Worm (Caenorhabditis elegans) whole organism, young adult: ENCODE measurements around the gene F55B11.5.

ENCODE experiments used
- B0019.2 ChIP-seq: fragments of 200-800 bp; sonication (Bioruptor generic); conservative IDR thresholded peaks from 2 replicates; pipeline ENCODE4 v1.3.6; 2022; ENCODE audit warnings: missing genetic modification reagents, missing genetic modification characterization, missing compliant biosample characterization
- B0261.1 ChIP-seq: sonication (generic microtip); optimal IDR thresholded peaks from 2 replicates; lab custom pipeline; 2016; ENCODE audit warnings: mild to moderate bottlenecking, missing genetic modification characterization, moderate library complexity, missing compliant biosample characterization
- D2030.7 ChIP-seq: fragments of 200-800 bp; sonication (Bioruptor generic); IDR thresholded peaks from 2 replicates; pipeline ENCODE4 v1.3.6; 2022; ENCODE audit warnings: missing genetic modification reagents, missing genetic modification characterization, missing compliant biosample characterization
- F33H1.4 ChIP-seq: fragments of 200-800 bp; sonication (Bioruptor generic); IDR thresholded peaks from 2 replicates; pipeline ENCODE4 v1.3.6; 2022; ENCODE audit warnings: missing genetic modification reagents, missing genetic modification characterization, missing compliant biosample characterization
- F37B4.10 ChIP-seq: fragments of 200-800 bp; sonication (Bioruptor generic); IDR thresholded peaks from 2 replicates; pipeline ENCODE4 v1.3.6; 2022; ENCODE audit warnings: missing genetic modification characterization, missing compliant biosample characterization
- F49E8.2 ChIP-seq: sonication (generic microtip); optimal IDR thresholded peaks from 3 replicates; lab custom pipeline; 2017; ENCODE audit warnings: missing genetic modification characterization, mild to moderate bottlenecking, missing compliant biosample characterization, antibody characterized with exemption, moderate library complexity; ENCODE audit not compliant: insufficient read depth
- F57A8.1 ChIP-seq: fragments of 200-800 bp; sonication (Bioruptor generic); optimal IDR thresholded peaks from 2 replicates; lab custom pipeline; 2018; ENCODE audit warnings: mild to moderate bottlenecking, missing genetic modification characterization, moderate library complexity, missing compliant biosample characterization
- K12H6.12 ChIP-seq: fragments of 200-800 bp; sonication (Bioruptor generic); optimal IDR thresholded peaks from 2 replicates; lab custom pipeline; 2018; ENCODE audit warnings: mild to moderate bottlenecking, missing genetic modification characterization, missing compliant biosample characterization
- attf-5 ChIP-seq: fragments of 200-800 bp; sonication (Bioruptor generic); optimal IDR thresholded peaks from 2 replicates; lab custom pipeline; 2018; ENCODE audit warnings: mild to moderate bottlenecking, missing genetic modification characterization, missing compliant biosample characterization
- attf-6 ChIP-seq: fragments of 200-800 bp; sonication (Bioruptor generic); IDR thresholded peaks from 2 replicates; pipeline ENCODE4 v1.3.6; 2022; ENCODE audit warnings: missing genetic modification reagents, missing genetic modification characterization, missing compliant biosample characterization
- ccch-3 ChIP-seq: fragments of 200-800 bp; sonication (Bioruptor generic); optimal IDR thresholded peaks from 2 replicates; lab custom pipeline; 2018; ENCODE audit warnings: mild to moderate bottlenecking, missing genetic modification characterization, missing compliant biosample characterization
- dox-1 ChIP-seq: fragments of 200-800 bp; sonication (Bioruptor generic); IDR thresholded peaks from 2 replicates; pipeline ENCODE4 v1.3.6; 2022; ENCODE audit warnings: missing genetic modification reagents, missing genetic modification characterization, missing compliant biosample characterization
- gei-17 ChIP-seq: fragments of 200-800 bp; sonication (Bioruptor generic); optimal IDR thresholded peaks from 2 replicates; lab custom pipeline; 2018; ENCODE audit warnings: mild to moderate bottlenecking, missing genetic modification characterization, missing compliant biosample characterization
- him-1 ChIP-seq: sonication (generic microtip); optimal IDR thresholded peaks from 2 replicates; lab custom pipeline; 2016; ENCODE audit warnings: missing genotype, missing genetic modification reagents, missing genetic modification characterization, missing compliant biosample characterization
- hmg-1.2 ChIP-seq: fragments of 200-800 bp; sonication (Bioruptor generic); IDR thresholded peaks from 2 replicates; pipeline ENCODE4 v1.3.6; 2022; ENCODE audit warnings: missing genetic modification reagents, missing genetic modification characterization, missing compliant biosample characterization
- hsf-1 ChIP-seq: fragments of 200-800 bp; sonication (Bioruptor generic); IDR thresholded peaks from 2 replicates; pipeline ENCODE4 v1.3.6; 2022; ENCODE audit warnings: missing genetic modification reagents, missing genetic modification characterization, missing compliant biosample characterization
- let-607 ChIP-seq, 2 experiments: fragments of 200-800 bp in 1 of 2; sonication (Bioruptor generic) in 1 of 2; sonication (generic microtip) in 1 of 2; optimal IDR thresholded peaks; 2 replicates each; lab custom pipeline; 2016 to 2018; ENCODE audit warnings: mild to moderate bottlenecking in 2 of 2, missing compliant biosample characterization in 2 of 2, missing genetic modification characterization in 2 of 2, moderate library complexity in 2 of 2, missing genotype in 1 of 2
- lin-40 ChIP-seq: sonication (generic microtip); optimal IDR thresholded peaks from 2 replicates; lab custom pipeline; 2016; ENCODE audit warnings: missing genetic modification characterization, mild to moderate bottlenecking, missing compliant biosample characterization, missing genotype, missing genetic modification reagents
- lin-54 ChIP-seq: fragments of 200-800 bp; sonication (Bioruptor generic); optimal IDR thresholded peaks from 2 replicates; lab custom pipeline; 2018; ENCODE audit warnings: mild to moderate bottlenecking, missing genetic modification characterization, missing compliant biosample characterization
- lsl-1 ChIP-seq: fragments of 200-800 bp; sonication (Bioruptor generic); optimal IDR thresholded peaks from 2 replicates; lab custom pipeline; 2018; ENCODE audit warnings: mild to moderate bottlenecking, missing genetic modification characterization, moderate library complexity, missing compliant biosample characterization
- madf-6 ChIP-seq: fragments of 200-800 bp; sonication (Bioruptor generic); IDR thresholded peaks from 2 replicates; pipeline ENCODE4 v1.3.6; 2022; ENCODE audit warnings: missing genetic modification reagents, missing genetic modification characterization, missing compliant biosample characterization
- madf-8 ChIP-seq: fragments of 200-800 bp; sonication (Bioruptor generic); conservative IDR thresholded peaks from 2 replicates; pipeline ENCODE4 v1.3.6; 2022; ENCODE audit warnings: missing genetic modification reagents, missing genetic modification characterization, missing compliant biosample characterization
- mcd-1 ChIP-seq: fragments of 200-800 bp; sonication (Bioruptor generic); IDR thresholded peaks from 2 replicates; pipeline ENCODE4 v1.3.6; 2022; ENCODE audit warnings: missing genetic modification reagents, missing genetic modification characterization, missing compliant biosample characterization
- nhr-80 ChIP-seq: sonication (generic microtip); optimal IDR thresholded peaks from 2 replicates; lab custom pipeline; 2016; ENCODE audit warnings: missing genetic modification characterization, missing compliant biosample characterization
- pbrm-1 ChIP-seq: fragments of 200-800 bp; sonication (Bioruptor generic); IDR thresholded peaks from 2 replicates; pipeline ENCODE4 v1.3.6; 2022; ENCODE audit warnings: missing genetic modification reagents, missing genetic modification characterization, missing compliant biosample characterization
- snpc-1.1 ChIP-seq: sonication (generic microtip); optimal IDR thresholded peaks from 2 replicates; lab custom pipeline; 2017; ENCODE audit warnings: missing genetic modification characterization, mild to moderate bottlenecking, missing compliant biosample characterization, antibody characterized with exemption, moderate library complexity, missing genotype, missing genetic modification reagents; ENCODE audit not compliant: insufficient read depth
- snpc-4 ChIP-seq, 5 experiments: fragments of 150-350 bp in 1 of 5; sonication (generic microtip) in 4 of 5; optimal IDR thresholded peaks; 2 replicates each; lab custom pipeline; 2014 to 2018; ENCODE audit warnings: missing genetic modification characterization in 5 of 5, missing biosample characterization in 3 of 5, antibody characterized with exemption in 2 of 5, mild to moderate bottlenecking in 2 of 5, missing compliant biosample characterization in 2 of 5, missing genotype in 2 of 5, moderate library complexity in 2 of 5, missing genetic modification reagents in 1 of 5
- tbp1 ChIP-seq: fragments of 200-800 bp; sonication (Bioruptor generic); optimal IDR thresholded peaks from 2 replicates; lab custom pipeline; 2018; ENCODE audit warnings: mild to moderate bottlenecking, missing genetic modification characterization, missing compliant biosample characterization
- xnd-1 ChIP-seq: sonication (generic microtip); optimal IDR thresholded peaks from 2 replicates; lab custom pipeline; 2016; ENCODE audit warnings: missing genotype, missing genetic modification reagents, missing genetic modification characterization, missing compliant biosample characterization
- zfh-2 ChIP-seq: fragments of 200-800 bp; sonication (Bioruptor generic); conservative IDR thresholded peaks from 2 replicates; pipeline ENCODE4 v1.3.6; 2022; ENCODE audit warnings: missing genetic modification reagents, missing genetic modification characterization, missing compliant biosample characterization
- ztf-26 ChIP-seq: sonication (generic microtip); optimal IDR thresholded peaks from 2 replicates; lab custom pipeline; 2017; ENCODE audit warnings: missing genetic modification characterization, missing compliant biosample characterization

F55B11.5 gene

ce11 chrIV:14445191-14445795 is 17.8 kb downstream of the F55B11.5 start:
- TF ChIP-seq ztf-26 (tag; lab: Kevin White, UChicago) (peak; percentile 13), lin-40 (tag; lab: Kevin White, UChicago) (peak; percentile 38), nhr-80 (tag; lab: Kevin White, UChicago) (peak; percentile 44), snpc-4 (GFP tag; optimal IDR thresholded peaks at IDR 0.05; lab: Kevin White, UChicago) (no peak), snpc-4 (tag; optimal IDR thresholded peaks at IDR 0.05; lab: Kevin White, UChicago) (peak; percentile 72 to 92 (median 84)), attf-5 (GFP tag; lab: Kevin White, UChicago) (peak; percentile 33), K12H6.12 (tag; lab: Kevin White, UChicago) (no peak), hmg-1.2 (GFP tag; lab: Robert Waterston, UW) (peak; percentile 96), B0019.2 (GFP tag; lab: Robert Waterston, UW) (no peak), gei-17 (no peak)

ce11 chrIV:14455116-14455515 is 27.6 kb downstream of the F55B11.5 start:
- TF ChIP-seq xnd-1 (tag; lab: Kevin White, UChicago) (peak; percentile 65), attf-6 (GFP tag; lab: Robert Waterston, UW) (peak; percentile 44; the same call in 1 of the 2 replicates), lsl-1 (peak; percentile 16), snpc-4 (GFP tag; optimal IDR thresholded peaks at IDR 0.05; lab: Kevin White, UChicago) (peak; percentile 13), snpc-4 (tag; optimal IDR thresholded peaks at IDR 0.05; lab: Kevin White, UChicago) (peak in 1 of 4 experiments; percentile 85), madf-8 (GFP tag; lab: Robert Waterston, UW) (0 out of 2 replicates have a peak, but pooled peaks have one; percentile 25), F33H1.4 (GFP tag; lab: Robert Waterston, UW) (peak; percentile 70)

DNA sequence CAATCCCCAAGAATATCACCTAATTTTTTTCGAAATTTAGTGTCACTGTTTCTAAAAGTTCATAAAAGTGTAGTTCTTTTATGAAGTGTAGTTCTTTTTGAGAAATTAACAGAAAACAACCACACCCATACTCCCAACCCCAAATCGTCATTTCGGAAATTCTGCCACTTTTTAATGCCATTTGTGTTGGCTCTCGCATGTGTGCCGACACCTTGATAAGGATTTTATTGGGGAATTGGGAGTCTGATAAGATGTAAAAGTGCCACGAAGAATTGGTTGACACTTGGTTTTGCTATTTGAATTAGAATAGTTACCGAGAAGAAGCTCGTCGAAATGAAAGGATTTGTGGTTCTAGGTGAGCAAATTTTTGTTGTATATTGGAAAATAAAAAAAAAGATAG is 29.2 kb downstream of the F55B11.5 start, which contains the start of gene nspg-9:
Gene nspg-9, plus strand, starts transcription at position 234 of the 400 bp plus-strand sequence.
- TF ChIP-seq B0261.1 (tag; lab: Kevin White, UChicago) (no peak), nhr-80 (tag; lab: Kevin White, UChicago) (peak; percentile 83), him-1 (no peak), let-607 (tag; optimal IDR thresholded peaks at IDR 0.05; lab: Kevin White, UChicago) (peak in 1 of 2 experiments; percentile 65), lin-40 (tag; lab: Kevin White, UChicago) (no peak), zfh-2 (GFP tag; lab: Robert Waterston, UW) (no peak), F37B4.10 (GFP tag; lab: Robert Waterston, UW) (no peak), F57A8.1 (GFP tag; lab: Kevin White, UChicago) (no peak), dox-1 (peak; percentile 70), ccch-3 (no peak), snpc-4 (GFP tag; optimal IDR thresholded peaks at IDR 0.05; lab: Kevin White, UChicago) (no peak), snpc-4 (tag; optimal IDR thresholded peaks at IDR 0.05; lab: Kevin White, UChicago) (peak in 2 of 4 experiments; percentile 21 to 22)
- TF ChIP-seq, all 124 proteins: peak for 4

DNA sequence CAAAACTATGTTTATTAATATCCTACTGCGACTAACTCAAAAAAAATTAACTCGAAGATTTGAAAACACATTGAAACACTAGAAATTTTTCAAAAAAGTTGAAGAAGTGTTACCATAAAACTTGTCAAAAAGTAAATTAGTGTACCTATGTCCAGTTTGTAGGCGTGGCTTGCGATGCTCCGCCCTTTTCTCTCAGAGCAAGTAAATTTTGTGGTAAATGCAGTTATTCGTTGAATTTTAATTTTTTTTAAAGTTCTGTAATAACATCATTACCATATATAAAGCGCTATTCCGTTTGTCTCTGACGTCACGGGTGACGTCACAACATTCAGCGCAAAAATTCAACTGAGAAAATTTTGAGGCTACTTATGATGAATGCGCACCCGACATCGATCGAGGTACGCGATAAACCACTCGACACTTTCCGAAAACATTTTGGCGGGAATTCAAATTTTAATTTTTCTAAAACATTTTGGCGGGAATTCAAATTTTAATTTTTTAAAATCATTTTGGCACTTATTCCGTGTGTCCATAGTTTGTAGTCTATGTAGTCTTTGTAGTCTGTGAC is 33.3 kb downstream of the F55B11.5 start:
- TF ChIP-seq D2030.7 (GFP tag; lab: Robert Waterston, UW) (peak; percentile 24; the same call in 1 of the 2 replicates), hsf-1 (GFP tag; lab: Robert Waterston, UW) (0 out of 2 replicates have a peak, but pooled peaks have one; percentile 22), F49E8.2 (tag; lab: Kevin White, UChicago) (peak; percentile 56), snpc-4 (GFP tag; optimal IDR thresholded peaks at IDR 0.05; lab: Kevin White, UChicago) (peak; percentile 55), snpc-4 (tag; optimal IDR thresholded peaks at IDR 0.05; lab: Kevin White, UChicago) (peak; percentile 52 to 91 (median 66)), pbrm-1 (GFP tag; lab: Robert Waterston, UW) (peak; percentile 92), dox-1 (peak; percentile 44; the same call in 1 of the 2 replicates), madf-6 (GFP tag; lab: Robert Waterston, UW) (peak; percentile 53), tbp1 (peak; percentile 33), lin-54 (peak; percentile 48), snpc-1.1 (tag; lab: Kevin White, UChicago) (peak; percentile 11), attf-6 (GFP tag; lab: Robert Waterston, UW) (peak; percentile 97), mcd-1 (GFP tag; lab: Robert Waterston, UW) (0 out of 2 replicates have a peak, but pooled peaks have one; percentile 31), hmg-1.2 (GFP tag; lab: Robert Waterston, UW) (peak; percentile 44)
